Worm (Caenorhabditis elegans) whole organism, late embryonic: ENCODE results near the gene adt-2.

Experiments used
- ama-1 ChIP-seq: fragments of 150-350 bp; optimal IDR thresholded peaks from 2 replicates; lab custom pipeline; 2014
- ceh-31 ChIP-seq: sonication (generic microtip); optimal IDR thresholded peaks from 2 replicates; lab custom pipeline; 2016; ENCODE audit warnings: missing genetic modification characterization, missing compliant biosample characterization
- ceh-34 ChIP-seq: sonication (generic microtip); optimal IDR thresholded peaks from 2 replicates; lab custom pipeline; 2016; ENCODE audit warnings: mild to moderate bottlenecking, missing genetic modification characterization, missing compliant biosample characterization
- ceh-48 ChIP-seq: sonication (generic microtip); optimal IDR thresholded peaks from 2 replicates; lab custom pipeline; 2016; ENCODE audit warnings: missing genetic modification characterization, inconsistent platforms, missing compliant biosample characterization
- ceh-9 ChIP-seq: sonication (generic microtip); optimal IDR thresholded peaks from 2 replicates; lab custom pipeline; 2016; ENCODE audit warnings: mild to moderate bottlenecking, missing genetic modification characterization, inconsistent platforms, missing compliant biosample characterization
- dmd-4 ChIP-seq: sonication (generic microtip); optimal IDR thresholded peaks from 2 replicates; lab custom pipeline; 2016; ENCODE audit warnings: borderline replicate concordance, missing genetic modification characterization, missing compliant biosample characterization
- dve-1 ChIP-seq: sonication (generic microtip); optimal IDR thresholded peaks from 2 replicates; lab custom pipeline; 2017; ENCODE audit warnings: antibody characterized with exemption, mild to moderate bottlenecking, missing genetic modification characterization, missing compliant biosample characterization
- eyg-1 ChIP-seq: sonication (generic microtip); optimal IDR thresholded peaks from 2 replicates; lab custom pipeline; 2016; ENCODE audit warnings: missing genotype, missing genetic modification characterization, missing compliant biosample characterization
- fkh-10 ChIP-seq: fragments of 150-350 bp; optimal IDR thresholded peaks from 2 replicates; lab custom pipeline; 2014; ENCODE audit warnings: missing biosample characterization, missing genetic modification reagents, missing genetic modification characterization
- hlh-6 ChIP-seq: sonication (generic microtip); optimal IDR thresholded peaks from 2 replicates; lab custom pipeline; 2016; ENCODE audit warnings: missing genotype, missing genetic modification characterization, missing compliant biosample characterization
- lin-11 ChIP-seq: fragments of 200-800 bp; sonication (Bioruptor generic); optimal IDR thresholded peaks from 2 replicates; lab custom pipeline; 2018; ENCODE audit warnings: mild to moderate bottlenecking, missing genetic modification characterization, missing compliant biosample characterization
- pqm-1 ChIP-seq: sonication (generic microtip); optimal IDR thresholded peaks from 2 replicates; lab custom pipeline; 2016; ENCODE audit warnings: missing genetic modification characterization, missing compliant biosample characterization
- sox-4 ChIP-seq: sonication (generic microtip); optimal IDR thresholded peaks from 2 replicates; lab custom pipeline; 2017; ENCODE audit warnings: mild to moderate bottlenecking, missing genetic modification characterization, inconsistent platforms, missing compliant biosample characterization

- TF ChIP-seq ama-1 (lab: Kevin White, UChicago) (no peak), ceh-48 (tag; lab: Kevin White, UChicago) (no peak), ceh-9 (no peak), eyg-1 (tag; lab: Kevin White, UChicago) (no peak), lin-11 (no peak), dve-1 (tag; lab: Kevin White, UChicago) (no peak), ceh-34 (tag; lab: Kevin White, UChicago) (no peak), dmd-4 (tag; lab: Kevin White, UChicago) (no peak), fkh-10 (GFP tag; lab: Kevin White, UChicago) (no peak), pqm-1 (tag; lab: Kevin White, UChicago) (no peak), ceh-31 (no peak), sox-4 (tag; lab: Kevin White, UChicago) (no peak), hlh-6 (tag; lab: Kevin White, UChicago) (no peak)
These were observed 46.0 kb upstream of the adt-2 start, which contains the start of gene glb-16 for ce11 chrX:7540033-7540432.
